Worm (Caenorhabditis elegans) whole organism, L3 larva: ENCODE results near the gene K02G10.15.

Experiments
- egl-27 ChIP-seq: sonication (generic microtip); optimal IDR thresholded peaks from 4 replicates; lab custom pipeline; 2017; ENCODE audit warnings: missing biosample characterization, missing genetic modification reagents, missing genetic modification characterization
- elt-2 ChIP-seq: sonication (generic microtip); optimal IDR thresholded peaks from 2 replicates; lab custom pipeline; 2016; ENCODE audit warnings: missing genetic modification reagents, mild to moderate bottlenecking, missing genetic modification characterization, missing compliant biosample characterization
- elt-3 ChIP-seq, 3 experiments: fragments of 150-350 bp in 1 of 3; sonication (generic microtip) in 2 of 3; optimal IDR thresholded peaks; 2 replicates in 2 of 3; 4 replicates in 1 of 3; lab custom pipeline; 2014 to 2017; ENCODE audit warnings: missing biosample characterization in 3 of 3, missing genetic modification characterization in 3 of 3
- eor-1 ChIP-seq, 2 experiments: fragments of 150-350 bp; optimal IDR thresholded peaks; 2 replicates each; lab custom pipeline; 2014 to 2018; ENCODE audit warnings: missing biosample characterization in 2 of 2, missing genetic modification characterization in 2 of 2
- jun-1 ChIP-seq: fragments of 150-350 bp; optimal IDR thresholded peaks from 2 replicates; lab custom pipeline; 2014; ENCODE audit warnings: missing biosample characterization, missing genetic modification reagents, missing genetic modification characterization
- nhr-25 ChIP-seq: sonication (generic microtip); optimal IDR thresholded peaks from 2 replicates; lab custom pipeline; 2017; ENCODE audit warnings: missing biosample characterization, missing genetic modification characterization
- nhr-28 ChIP-seq: fragments of 150-350 bp; optimal IDR thresholded peaks from 2 replicates; lab custom pipeline; 2014; ENCODE audit warnings: missing biosample characterization, missing genetic modification characterization
- snpc-4 ChIP-seq: fragments of 150-350 bp; optimal IDR thresholded peaks from 2 replicates; lab custom pipeline; 2014; ENCODE audit warnings: missing biosample characterization, missing genetic modification characterization
- unc-39 ChIP-seq: sonication (generic microtip); optimal IDR thresholded peaks from 4 replicates; lab custom pipeline; 2017; ENCODE audit warnings: missing biosample characterization, missing genetic modification characterization
- unc-62 ChIP-seq: fragments of 150-350 bp; sonication (generic microtip); optimal IDR thresholded peaks from 4 replicates; lab custom pipeline; 2014; ENCODE audit warnings: missing biosample characterization, missing genetic modification reagents, missing genetic modification characterization

DNA sequence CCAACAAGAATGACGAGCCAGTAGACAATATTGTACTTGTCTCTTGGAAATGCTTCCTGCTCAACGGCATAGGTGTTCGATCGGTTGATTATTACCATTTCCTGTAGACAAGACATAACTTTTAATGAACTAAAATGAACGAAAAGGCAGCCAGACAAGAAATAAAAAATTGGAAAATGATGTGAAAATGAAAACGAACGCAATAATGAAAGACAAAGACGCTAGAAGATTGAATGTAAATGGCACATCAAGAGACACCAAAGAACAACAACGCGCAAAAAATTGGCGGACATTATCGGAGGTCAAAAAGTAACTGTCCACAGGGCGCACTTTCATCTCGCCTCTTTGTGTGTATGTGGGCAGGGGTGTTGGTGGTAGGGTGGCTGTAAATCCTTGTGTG is 33.4 kb downstream of the K02G10.15 start, which contains the start of gene ent-5:
- no peak for TF ChIP-seq jun-1 (tag; lab: Kevin White, UChicago)
- TF ChIP-seq unc-62 (GFP tag; lab: Kevin White, UChicago), result no peak
- TF ChIP-seq nhr-25, result no peak
- no peak for TF ChIP-seq elt-3 (tag; optimal IDR thresholded peaks at IDR 0.05; lab: Kevin White, UChicago)
- no peak for TF ChIP-seq elt-2 (tag; lab: Kevin White, UChicago)
- no peak for TF ChIP-seq egl-27
- TF ChIP-seq snpc-4, result no peak
- TF ChIP-seq unc-39, result no peak
- no peak for TF ChIP-seq eor-1 (tag; optimal IDR thresholded peaks at IDR 0.05; lab: Kevin White, UChicago)
- no peak for TF ChIP-seq nhr-28 (tag; lab: Kevin White, UChicago)
